Fruit fly (Drosophila melanogaster) whole organism, embryonic: ENCODE results near the gene CG33299.

ENCODE experiments used
- ATbp ChIP-seq: fragments of 200-800 bp; sonication (Bioruptor generic); optimal IDR thresholded peaks from 2 replicates; lab custom pipeline; 2017; ENCODE audit warnings: missing biosample characterization, mild to moderate bottlenecking, missing genetic modification characterization, missing genetic modification reagents
- Antp ChIP-seq: fragments of 200-800 bp; sonication (Bioruptor generic); optimal IDR thresholded peaks from 3 replicates; lab custom pipeline; 2016; ENCODE audit warnings: missing biosample characterization, missing genetic modification characterization
- BEAF-32 ChIP-seq: fragments of 200-800 bp; sonication (Bioruptor generic); optimal IDR thresholded peaks from 3 replicates; lab custom pipeline; 2017; ENCODE audit warnings: missing biosample characterization, missing genetic modification characterization, mild to moderate bottlenecking, moderate library complexity, missing genetic modification reagents
- Blimp-1 ChIP-seq: fragments of 200-800 bp; sonication (Bioruptor generic); optimal IDR thresholded peaks from 3 replicates; lab custom pipeline; 2018; ENCODE audit warnings: missing biosample characterization, missing genetic modification characterization, mild to moderate bottlenecking, moderate library complexity, missing genetic modification reagents
- Bteb2 ChIP-seq: fragments of 200-800 bp; sonication (Bioruptor generic); optimal IDR thresholded peaks from 2 replicates; lab custom pipeline; 2016; ENCODE audit warnings: missing biosample characterization, missing genetic modification characterization
- CG10209 ChIP-seq: fragments of 200-800 bp; sonication (Bioruptor generic); optimal IDR thresholded peaks from 3 replicates; lab custom pipeline; 2017; ENCODE audit warnings: missing biosample characterization, mild to moderate bottlenecking, missing genetic modification characterization, missing genetic modification reagents
- CG12236 ChIP-seq: fragments of 200-800 bp; sonication (Bioruptor generic); optimal IDR thresholded peaks from 2 replicates; lab custom pipeline; 2016; ENCODE audit warnings: missing biosample characterization, missing genetic modification characterization
- CG12299 ChIP-seq: fragments of 200-800 bp; sonication (Bioruptor generic); optimal IDR thresholded peaks from 2 replicates; lab custom pipeline; 2018; ENCODE audit warnings: missing biosample characterization, mild to moderate bottlenecking, missing genetic modification characterization
- CG13775 ChIP-seq: fragments of 200-800 bp; sonication (Bioruptor generic); optimal IDR thresholded peaks from 3 replicates; lab custom pipeline; 2017; ENCODE audit warnings: missing biosample characterization, mild to moderate bottlenecking, missing genetic modification characterization
- CG16863 ChIP-seq: fragments of 200-800 bp; sonication (Bioruptor generic); optimal IDR thresholded peaks from 3 replicates; lab custom pipeline; 2016; ENCODE audit warnings: missing biosample characterization, missing genetic modification characterization
- CG17359 ChIP-seq: fragments of 200-800 bp; sonication (Bioruptor generic); optimal IDR thresholded peaks from 3 replicates; lab custom pipeline; 2018; ENCODE audit warnings: missing biosample characterization, mild to moderate bottlenecking, missing genetic modification characterization, moderate library complexity
- CG17385 ChIP-seq: fragments of 200-800 bp; sonication (Bioruptor generic); optimal IDR thresholded peaks from 3 replicates; lab custom pipeline; 2018; ENCODE audit warnings: missing biosample characterization, mild to moderate bottlenecking, missing genetic modification characterization
- CG18599 ChIP-seq: fragments of 200-800 bp; sonication (Bioruptor generic); optimal IDR thresholded peaks from 3 replicates; lab custom pipeline; 2017; ENCODE audit warnings: missing biosample characterization, missing genetic modification characterization, mild to moderate bottlenecking, moderate library complexity, missing genetic modification reagents
- CG3065 ChIP-seq: fragments of 200-800 bp; sonication (Bioruptor generic); optimal IDR thresholded peaks from 2 replicates; lab custom pipeline; 2016; ENCODE audit warnings: missing biosample characterization, missing genetic modification characterization
- CG32767 ChIP-seq: fragments of 200-800 bp; sonication (Bioruptor generic); IDR thresholded peaks from 2 replicates; pipeline ENCODE4 v1.3.6; 2022; ENCODE audit warnings: missing biosample characterization, missing genetic modification characterization
- CG5180 ChIP-seq: fragments of 200-800 bp; sonication (Bioruptor generic); optimal IDR thresholded peaks from 3 replicates; lab custom pipeline; 2017; ENCODE audit warnings: missing biosample characterization, missing genetic modification characterization, mild to moderate bottlenecking, moderate library complexity, missing genetic modification reagents
- CG8765 ChIP-seq: fragments of 200-800 bp; sonication (Bioruptor generic); IDR thresholded peaks from 2 replicates; pipeline ENCODE4 v1.3.6; 2022; ENCODE audit warnings: missing biosample characterization, missing genetic modification characterization
- D19B ChIP-seq: fragments of 200-800 bp; sonication (Bioruptor generic); optimal IDR thresholded peaks from 2 replicates; lab custom pipeline; 2017; ENCODE audit warnings: missing biosample characterization, mild to moderate bottlenecking, missing genetic modification characterization
- Dfd ChIP-seq, 2 experiments: fragments of >200 bp; optimal IDR thresholded peaks; 2 replicates each; lab custom pipeline; 2017; ENCODE audit warnings: missing biosample characterization in 2 of 2, missing genetic modification characterization in 2 of 2
- Dp ChIP-seq: fragments of 200-800 bp; sonication (Bioruptor generic); optimal IDR thresholded peaks from 2 replicates; lab custom pipeline; 2018; ENCODE audit warnings: missing biosample characterization, mild to moderate bottlenecking, missing genetic modification characterization, moderate library complexity
- Fer1 ChIP-seq: fragments of 200-800 bp; sonication (Bioruptor generic); optimal IDR thresholded peaks from 2 replicates; lab custom pipeline; 2017; ENCODE audit warnings: missing biosample characterization, mild to moderate bottlenecking, missing genetic modification characterization
- Fer2 ChIP-seq: fragments of 200-800 bp; sonication (Bioruptor generic); optimal IDR thresholded peaks from 2 replicates; lab custom pipeline; 2018; ENCODE audit warnings: missing biosample characterization, mild to moderate bottlenecking, missing genetic modification characterization, moderate library complexity
- H2.0 ChIP-seq: fragments of 200-800 bp; sonication (Bioruptor generic); IDR thresholded peaks from 2 replicates; pipeline ENCODE4 v1.3.6; 2022; ENCODE audit warnings: missing biosample characterization, missing genetic modification characterization
- HHEX ChIP-seq: fragments of 200-800 bp; sonication (Bioruptor generic); optimal IDR thresholded peaks from 3 replicates; lab custom pipeline; 2017; ENCODE audit warnings: missing biosample characterization, mild to moderate bottlenecking, missing genetic modification characterization, missing genetic modification reagents
- Hand ChIP-seq: fragments of 200-800 bp; sonication (Bioruptor generic); optimal IDR thresholded peaks from 2 replicates; lab custom pipeline; 2017; ENCODE audit warnings: mild to moderate bottlenecking, missing biosample characterization, missing genetic modification reagents, missing genetic modification characterization
- Ravus ChIP-seq: fragments of 200-800 bp; sonication (Bioruptor generic); IDR thresholded peaks from 2 replicates; pipeline ENCODE4 v1.3.6; 2022; ENCODE audit warnings: missing biosample characterization, missing genetic modification characterization
- Sry-δ ChIP-seq: fragments of 200-800 bp; sonication (Bioruptor generic); optimal IDR thresholded peaks from 2 replicates; lab custom pipeline; 2016; ENCODE audit warnings: missing biosample characterization, missing genetic modification characterization
- bcd ChIP-seq: fragments of 200-800 bp; sonication (Bioruptor generic); optimal IDR thresholded peaks from 2 replicates; lab custom pipeline; 2017; ENCODE audit warnings: missing biosample characterization, mild to moderate bottlenecking, missing genetic modification characterization
- cato ChIP-seq: fragments of 200-800 bp; sonication (Bioruptor generic); optimal IDR thresholded peaks from 2 replicates; lab custom pipeline; 2016; ENCODE audit warnings: missing biosample characterization, missing genetic modification characterization, borderline replicate concordance
- ci ChIP-seq: fragments of 200-800 bp; sonication (Bioruptor generic); IDR thresholded peaks from 3 replicates; pipeline ENCODE4 v1.3.6; 2022; ENCODE audit warnings: missing biosample characterization, missing genetic modification characterization
- crp ChIP-seq, 2 experiments: fragments of 200-800 bp; sonication (Bioruptor generic); optimal IDR thresholded peaks; 2 replicates in 1 of 2; 3 replicates in 1 of 2; lab custom pipeline; 2017; ENCODE audit warnings: missing biosample characterization in 2 of 2, missing genetic modification characterization in 2 of 2, mild to moderate bottlenecking in 1 of 2, moderate library complexity in 1 of 2
- cwo ChIP-seq: fragments of 200-800 bp; sonication (Bioruptor generic); optimal IDR thresholded peaks from 3 replicates; lab custom pipeline; 2017; ENCODE audit warnings: missing biosample characterization, missing genetic modification characterization, mild to moderate bottlenecking, moderate library complexity, missing genetic modification reagents
- dimm ChIP-seq: fragments of 200-800 bp; sonication (Bioruptor generic); IDR thresholded peaks from 2 replicates; pipeline ENCODE4 v1.3.6; 2022; ENCODE audit warnings: missing biosample characterization, missing genetic modification characterization
- disco-r ChIP-seq: fragments of 200-800 bp; sonication (Bioruptor generic); optimal IDR thresholded peaks from 2 replicates; lab custom pipeline; 2016; ENCODE audit warnings: missing biosample characterization, missing genetic modification characterization
- dm ChIP-seq: fragments of 200-800 bp; sonication (Bioruptor generic); optimal IDR thresholded peaks from 3 replicates; lab custom pipeline; 2016; ENCODE audit warnings: missing biosample characterization, missing genetic modification characterization
- en ChIP-seq: fragments of 200-800 bp; sonication (Bioruptor generic); optimal IDR thresholded peaks from 2 replicates; lab custom pipeline; 2016; ENCODE audit warnings: missing biosample characterization, missing genetic modification characterization
- esg ChIP-seq: fragments of 200-800 bp; sonication (Bioruptor generic); conservative IDR thresholded peaks from 2 replicates; pipeline ENCODE4 v1.3.6; 2022; ENCODE audit warnings: missing biosample characterization, missing genetic modification characterization
- fd64A ChIP-seq: fragments of 200-800 bp; sonication (Bioruptor generic); optimal IDR thresholded peaks from 3 replicates; lab custom pipeline; 2018; ENCODE audit warnings: missing biosample characterization, mild to moderate bottlenecking, missing genetic modification characterization
- lbe ChIP-seq: fragments of 200-800 bp; sonication (Bioruptor generic); optimal IDR thresholded peaks from 2 replicates; lab custom pipeline; 2016; ENCODE audit warnings: missing biosample characterization, mild to moderate bottlenecking, missing genetic modification characterization
- pnt ChIP-seq: fragments of 200-800 bp; sonication (Bioruptor generic); optimal IDR thresholded peaks from 3 replicates; lab custom pipeline; 2016; ENCODE audit warnings: missing biosample characterization, missing genetic modification characterization
- schlank ChIP-seq: fragments of 200-800 bp; sonication (Bioruptor generic); optimal IDR thresholded peaks from 2 replicates; lab custom pipeline; 2018; ENCODE audit warnings: missing biosample characterization, mild to moderate bottlenecking, missing genetic modification characterization
- sens-2 ChIP-seq: fragments of 200-800 bp; sonication (Bioruptor generic); IDR thresholded peaks from 2 replicates; pipeline ENCODE4 v1.3.6; 2022; ENCODE audit warnings: missing biosample characterization, missing genetic modification characterization
- sqz ChIP-seq: fragments of 200-800 bp; sonication (Bioruptor generic); optimal IDR thresholded peaks from 3 replicates; lab custom pipeline; 2018; ENCODE audit warnings: missing biosample characterization, mild to moderate bottlenecking, missing genetic modification characterization
- sr ChIP-seq: fragments of 200-800 bp; sonication (Bioruptor generic); IDR thresholded peaks from 3 replicates; pipeline ENCODE4 v1.3.6; 2022; ENCODE audit warnings: missing biosample characterization, missing genetic modification characterization
- ssp ChIP-seq: fragments of 200-800 bp; sonication (Bioruptor generic); IDR thresholded peaks from 2 replicates; pipeline ENCODE4 v1.3.6; 2022; ENCODE audit warnings: missing biosample characterization, missing genetic modification characterization
- trem ChIP-seq: fragments of 200-800 bp; optimal IDR thresholded peaks from 3 replicates; lab custom pipeline; 2019; ENCODE audit warnings: missing biosample characterization, mild to moderate bottlenecking, missing genetic modification characterization, moderate library complexity
- trh ChIP-seq: fragments of 200-800 bp; sonication (Bioruptor generic); optimal IDR thresholded peaks from 2 replicates; lab custom pipeline; 2016; ENCODE audit warnings: missing biosample characterization, missing genetic modification characterization
- twi ChIP-seq: fragments of 200-800 bp; optimal IDR thresholded peaks from 2 replicates; lab custom pipeline; 2019; ENCODE audit warnings: missing biosample characterization, mild to moderate bottlenecking, missing genetic modification characterization, moderate library complexity
- tx ChIP-seq: fragments of 200-800 bp; sonication (Bioruptor generic); optimal IDR thresholded peaks from 2 replicates; lab custom pipeline; 2016; ENCODE audit warnings: missing biosample characterization, missing genetic modification characterization
- vvl ChIP-seq: fragments of 200-800 bp; sonication (Bioruptor generic); IDR thresholded peaks from 2 replicates; pipeline ENCODE4 v1.3.6; 2022; ENCODE audit warnings: missing biosample characterization, missing genetic modification characterization
- zfh1 ChIP-seq: fragments of 200-800 bp; sonication (Bioruptor generic); IDR thresholded peaks from 3 replicates; pipeline ENCODE4 v1.3.6; 2022; ENCODE audit warnings: missing biosample characterization, missing genetic modification characterization

Gene CG33299

dm6 chr2L:9633098-9633497 is 23.3 kb upstream of the CG33299 start (continued):
- TF ChIP-seq sr (GFP tag; lab: Robert Waterston, UW) (peak; percentile 64; the same call in 2 of the 3 replicates), trh (GFP tag; lab: Kevin White, UChicago) (no peak), zfh1 (GFP tag; lab: Robert Waterston, UW) (peak; percentile 89), CG16863 (peak; percentile 69), sens-2 (0 out of 2 replicates have a peak, but pooled peaks have one; percentile 37), dm (GFP tag; lab: Kevin White, UChicago) (no peak), cato (GFP tag; lab: Kevin White, UChicago) (no peak), Fer2 (tag; lab: Kevin White, UChicago) (peak; percentile 34), CG12236 (GFP tag; lab: Kevin White, UChicago) (peak; percentile 59), en (no peak), Ravus (GFP tag; lab: Robert Waterston, UW) (no peak), Dp (GFP tag; lab: Kevin White, UChicago) (no peak), twi (tag; lab: Kevin White, UChicago) (no peak), CG12299 (tag; lab: Kevin White, UChicago) (peak; percentile 32), dimm (GFP tag; lab: Robert Waterston, UW) (peak; percentile 53; the same call in 1 of the 2 replicates), fd64A (GFP tag; lab: Kevin White, UChicago) (peak; percentile 82), bcd (GFP tag; lab: Kevin White, UChicago) (peak; percentile 66), Antp (peak; percentile 41), D19B (GFP tag; lab: Kevin White, UChicago) (no peak), cwo (GFP tag; lab: Kevin White, UChicago) (no peak), Blimp-1 (peak; percentile 67), CG13775 (GFP tag; lab: Kevin White, UChicago) (peak; percentile 12), CG18599 (GFP tag; lab: Kevin White, UChicago) (peak; percentile 73), trem (peak; percentile 34), Dfd (GFP tag; optimal IDR thresholded peaks at IDR 0.05; lab: Kevin White, UChicago) (no peak), crp (GFP tag; optimal IDR thresholded peaks at IDR 0.05; lab: Kevin White, UChicago) (no peak), Bteb2 (GFP tag; lab: Kevin White, UChicago) (no peak), Fer1 (GFP tag; lab: Kevin White, UChicago) (no peak), CG17359 (tag; lab: Kevin White, UChicago) (peak; percentile 71), CG17385 (GFP tag; lab: Kevin White, UChicago) (no peak), lbe (GFP tag; lab: Kevin White, UChicago) (no peak), CG32767 (GFP tag; lab: Robert Waterston, UW) (no peak), CG8765 (GFP tag; lab: Robert Waterston, UW) (no peak), pnt (GFP tag; lab: Kevin White, UChicago) (peak; percentile 57), BEAF-32 (GFP tag; lab: Kevin White, UChicago) (no peak), vvl (GFP tag; lab: Robert Waterston, UW) (peak; percentile 60; the same call in 1 of the 2 replicates), sqz (peak; percentile 60), CG10209 (GFP tag; lab: Kevin White, UChicago) (peak; percentile 71), ATbp (GFP tag; lab: Kevin White, UChicago) (peak; percentile 66), CG5180 (GFP tag; lab: Kevin White, UChicago) (peak; percentile 24), schlank (tag; lab: Kevin White, UChicago) (peak; percentile 8), ssp (GFP tag; lab: Robert Waterston, UW) (no peak; the same call in 1 of the 2 replicates), esg (GFP tag; lab: Robert Waterston, UW) (no peak), Hand (GFP tag; lab: Kevin White, UChicago) (no peak), disco-r (GFP tag; lab: Kevin White, UChicago) (peak; percentile 1), ci (GFP tag; lab: Robert Waterston, UW) (peak; percentile 81), CG3065 (GFP tag; lab: Kevin White, UChicago) (peak; percentile 14), HHEX (GFP tag; lab: Kevin White, UChicago) (peak; percentile 55), tx (GFP tag; lab: Kevin White, UChicago) (no peak), H2.0 (0 out of 2 replicates have a peak, but pooled peaks have one; percentile 20), Sry-δ (peak; percentile 24)
